Fruit fly (Drosophila melanogaster) whole organism, embryonic: ENCODE results near the gene dome.

Source experiments
- BEAF-32 ChIP-seq: fragments of 200-800 bp; sonication (Bioruptor generic); optimal IDR thresholded peaks from 3 replicates; lab custom pipeline; 2017; ENCODE audit warnings: missing biosample characterization, missing genetic modification characterization, mild to moderate bottlenecking, moderate library complexity, missing genetic modification reagents
- Bgb ChIP-seq: fragments of 200-800 bp; sonication (Bioruptor generic); IDR thresholded peaks from 2 replicates; pipeline ENCODE4 v1.3.6; 2022; ENCODE audit warnings: missing biosample characterization, missing genetic modification characterization; ENCODE audit not compliant: partially characterized antibody
- BtbVII ChIP-seq: fragments of 200-800 bp; sonication (Bioruptor generic); optimal IDR thresholded peaks from 3 replicates; lab custom pipeline; 2017; ENCODE audit warnings: missing biosample characterization, mild to moderate bottlenecking, missing genetic modification characterization
- CG10209 ChIP-seq: fragments of 200-800 bp; sonication (Bioruptor generic); optimal IDR thresholded peaks from 3 replicates; lab custom pipeline; 2017; ENCODE audit warnings: missing biosample characterization, mild to moderate bottlenecking, missing genetic modification characterization, missing genetic modification reagents
- CG13894 ChIP-seq: fragments of 200-800 bp; sonication (Bioruptor generic); optimal IDR thresholded peaks from 3 replicates; lab custom pipeline; 2018; ENCODE audit warnings: missing biosample characterization, mild to moderate bottlenecking, missing genetic modification characterization, moderate library complexity
- CG14014 ChIP-seq: fragments of 200-800 bp; sonication (Bioruptor generic); IDR thresholded peaks from 2 replicates; pipeline ENCODE4 v1.3.6; 2022; ENCODE audit warnings: missing biosample characterization, missing genetic modification characterization
- CG1529 ChIP-seq: fragments of 200-800 bp; sonication (Bioruptor generic); optimal IDR thresholded peaks from 3 replicates; lab custom pipeline; 2018; ENCODE audit warnings: missing biosample characterization, missing genetic modification characterization
- CG1603 ChIP-seq: fragments of 200-800 bp; sonication (Bioruptor generic); optimal IDR thresholded peaks from 2 replicates; lab custom pipeline; 2019; ENCODE audit warnings: missing biosample characterization, mild to moderate bottlenecking, missing genetic modification characterization, moderate library complexity
- CG16813 ChIP-seq: fragments of 200-800 bp; sonication (Bioruptor generic); IDR thresholded peaks from 3 replicates; pipeline ENCODE4 v1.3.6; 2022; ENCODE audit warnings: missing biosample characterization, missing genetic modification characterization; ENCODE audit not compliant: partially characterized antibody
- CG16863 ChIP-seq: fragments of 200-800 bp; sonication (Bioruptor generic); optimal IDR thresholded peaks from 3 replicates; lab custom pipeline; 2016; ENCODE audit warnings: missing biosample characterization, missing genetic modification characterization
- CG17359 ChIP-seq: fragments of 200-800 bp; sonication (Bioruptor generic); optimal IDR thresholded peaks from 3 replicates; lab custom pipeline; 2018; ENCODE audit warnings: missing biosample characterization, mild to moderate bottlenecking, missing genetic modification characterization, moderate library complexity
- CG2202 ChIP-seq: fragments of 200-800 bp; sonication (Bioruptor generic); optimal IDR thresholded peaks from 2 replicates; lab custom pipeline; 2018; ENCODE audit warnings: missing biosample characterization, mild to moderate bottlenecking, missing genetic modification characterization
- CG2678 ChIP-seq: fragments of 200-800 bp; sonication (Bioruptor generic); optimal IDR thresholded peaks from 3 replicates; lab custom pipeline; 2019; ENCODE audit warnings: missing biosample characterization, mild to moderate bottlenecking, missing genetic modification characterization, moderate library complexity
- CG2712 ChIP-seq: fragments of 200-800 bp; optimal IDR thresholded peaks from 3 replicates; lab custom pipeline; 2019; ENCODE audit warnings: missing biosample characterization, mild to moderate bottlenecking, missing genetic modification characterization, moderate library complexity
- CG32772 ChIP-seq: fragments of 200-800 bp; sonication (Bioruptor generic); IDR thresholded peaks from 2 replicates; pipeline ENCODE4 v1.3.6; 2022; ENCODE audit warnings: missing biosample characterization, missing genetic modification characterization
- CG3726 ChIP-seq: fragments of 200-800 bp; sonication (Bioruptor generic); IDR thresholded peaks from 3 replicates; pipeline ENCODE4, ENCODE4 v1.3.6; 2022; ENCODE audit warnings: missing biosample characterization, missing genetic modification characterization
- CG4617 ChIP-seq: fragments of 200-800 bp; sonication (Bioruptor generic); optimal IDR thresholded peaks from 3 replicates; lab custom pipeline; 2016; ENCODE audit warnings: missing biosample characterization, missing genetic modification characterization, borderline replicate concordance
- CG4707 ChIP-seq: fragments of 200-800 bp; sonication (Bioruptor generic); optimal IDR thresholded peaks from 2 replicates; lab custom pipeline; 2018; ENCODE audit warnings: missing biosample characterization, mild to moderate bottlenecking, missing genetic modification characterization, moderate library complexity
- CG5180 ChIP-seq: fragments of 200-800 bp; sonication (Bioruptor generic); optimal IDR thresholded peaks from 3 replicates; lab custom pipeline; 2017; ENCODE audit warnings: missing biosample characterization, missing genetic modification characterization, mild to moderate bottlenecking, moderate library complexity, missing genetic modification reagents
- CG6254 ChIP-seq: fragments of 200-800 bp; sonication (Bioruptor generic); optimal IDR thresholded peaks from 3 replicates; lab custom pipeline; 2017; ENCODE audit warnings: mild to moderate bottlenecking, missing biosample characterization, missing genetic modification reagents, missing genetic modification characterization
- CG7928 ChIP-seq: fragments of 200-800 bp; sonication (Bioruptor generic); optimal IDR thresholded peaks from 2 replicates; lab custom pipeline; 2017; ENCODE audit warnings: missing biosample characterization, mild to moderate bottlenecking, missing genetic modification characterization
- CG7963 ChIP-seq: fragments of 200-800 bp; sonication (Bioruptor generic); IDR thresholded peaks from 3 replicates; pipeline ENCODE4 v1.3.6; 2022; ENCODE audit warnings: missing biosample characterization, missing genetic modification characterization; ENCODE audit not compliant: partially characterized antibody
- Deaf1 ChIP-seq: fragments of 200-800 bp; optimal IDR thresholded peaks from 3 replicates; lab custom pipeline; 2019; ENCODE audit warnings: missing biosample characterization, mild to moderate bottlenecking, missing genetic modification characterization, moderate library complexity
- Dip3 ChIP-seq: fragments of 200-800 bp; sonication (Bioruptor generic); optimal IDR thresholded peaks from 3 replicates; lab custom pipeline; 2016; ENCODE audit warnings: missing biosample characterization, missing genetic modification characterization
- Fer1 ChIP-seq: fragments of 200-800 bp; sonication (Bioruptor generic); optimal IDR thresholded peaks from 2 replicates; lab custom pipeline; 2017; ENCODE audit warnings: missing biosample characterization, mild to moderate bottlenecking, missing genetic modification characterization
- Hand ChIP-seq: fragments of 200-800 bp; sonication (Bioruptor generic); optimal IDR thresholded peaks from 2 replicates; lab custom pipeline; 2017; ENCODE audit warnings: mild to moderate bottlenecking, missing biosample characterization, missing genetic modification reagents, missing genetic modification characterization
- HmgZ ChIP-seq: fragments of 200-800 bp; sonication (Bioruptor generic); optimal IDR thresholded peaks from 2 replicates; lab custom pipeline; 2018; ENCODE audit warnings: missing biosample characterization, mild to moderate bottlenecking, missing genetic modification characterization
- Hr51 ChIP-seq, 2 experiments: fragments of 200-800 bp; sonication (Bioruptor generic); optimal IDR thresholded peaks; 2 replicates in 1 of 2; 3 replicates in 1 of 2; lab custom pipeline; 2016 to 2018; ENCODE audit warnings: missing biosample characterization in 2 of 2, missing genetic modification characterization in 2 of 2, mild to moderate bottlenecking in 1 of 2, moderate library complexity in 1 of 2
- Sin3A ChIP-seq: fragments of >200 bp; optimal IDR thresholded peaks from 2 replicates; lab custom pipeline; 2018
- Sry-β ChIP-seq: fragments of 200-800 bp; sonication (Bioruptor generic); optimal IDR thresholded peaks from 2 replicates; lab custom pipeline; 2018; ENCODE audit warnings: missing biosample characterization, mild to moderate bottlenecking, missing genetic modification characterization, moderate library complexity
- ac ChIP-seq: fragments of 200-800 bp; sonication (Bioruptor generic); optimal IDR thresholded peaks from 3 replicates; lab custom pipeline; 2017; ENCODE audit warnings: missing biosample characterization, mild to moderate bottlenecking, missing genetic modification characterization
- az2 ChIP-seq: fragments of 200-800 bp; sonication (Bioruptor generic); optimal IDR thresholded peaks from 3 replicates; lab custom pipeline; 2016; ENCODE audit warnings: missing biosample characterization, missing genetic modification characterization
- bowl ChIP-seq: fragments of 200-800 bp; sonication (Bioruptor generic); IDR thresholded peaks from 2 replicates; pipeline ENCODE4 v1.3.6; 2022; ENCODE audit warnings: missing biosample characterization, missing genetic modification characterization
- bsh ChIP-seq, 2 experiments: fragments of 200-800 bp; sonication (Bioruptor generic); optimal IDR thresholded peaks; 2 replicates each; lab custom pipeline; 2017 to 2018; ENCODE audit warnings: mild to moderate bottlenecking in 2 of 2, missing biosample characterization in 2 of 2, missing genetic modification characterization in 2 of 2, moderate library complexity in 1 of 2
- chm ChIP-seq: fragments of 200-800 bp; sonication (Bioruptor generic); IDR thresholded peaks from 2 replicates; pipeline ENCODE4 v1.3.6; 2022; ENCODE audit warnings: missing biosample characterization, missing genetic modification characterization
- crp ChIP-seq, 2 experiments: fragments of 200-800 bp; sonication (Bioruptor generic); optimal IDR thresholded peaks; 2 replicates in 1 of 2; 3 replicates in 1 of 2; lab custom pipeline; 2017; ENCODE audit warnings: missing biosample characterization in 2 of 2, missing genetic modification characterization in 2 of 2, mild to moderate bottlenecking in 1 of 2, moderate library complexity in 1 of 2
- da ChIP-seq: fragments of 200-800 bp; sonication (Bioruptor generic); optimal IDR thresholded peaks from 2 replicates; lab custom pipeline; 2016; ENCODE audit warnings: missing biosample characterization, missing genetic modification characterization
- esg ChIP-seq: fragments of 200-800 bp; sonication (Bioruptor generic); conservative IDR thresholded peaks from 2 replicates; pipeline ENCODE4 v1.3.6; 2022; ENCODE audit warnings: missing biosample characterization, missing genetic modification characterization
- ewg ChIP-seq: fragments of 200-800 bp; sonication (Bioruptor generic); optimal IDR thresholded peaks from 3 replicates; lab custom pipeline; 2017; ENCODE audit warnings: mild to moderate bottlenecking, missing biosample characterization, missing genetic modification reagents, missing genetic modification characterization
- gce ChIP-seq: fragments of 200-800 bp; sonication (Bioruptor generic); IDR thresholded peaks from 3 replicates; pipeline ENCODE4 v1.3.6; 2022; ENCODE audit warnings: missing biosample characterization, missing genetic modification characterization
- hbn ChIP-seq: fragments of 200-800 bp; sonication (Bioruptor generic); IDR thresholded peaks from 2 replicates; pipeline ENCODE4 v1.3.6; 2022; ENCODE audit warnings: missing biosample characterization, missing genetic modification characterization; ENCODE audit not compliant: partially characterized antibody
- hth ChIP-seq: fragments of >200 bp; optimal IDR thresholded peaks from 2 replicates; lab custom pipeline; 2017; ENCODE audit warnings: inconsistent platforms
- phol ChIP-seq: fragments of 200-800 bp; sonication (Bioruptor generic); optimal IDR thresholded peaks from 3 replicates; lab custom pipeline; 2018; ENCODE audit warnings: missing biosample characterization, mild to moderate bottlenecking, missing genetic modification characterization, moderate library complexity
- ranshi ChIP-seq: fragments of 200-800 bp; sonication (Bioruptor generic); IDR thresholded peaks from 2 replicates; pipeline ENCODE4 v1.3.6; 2022; ENCODE audit warnings: missing biosample characterization, missing genetic modification characterization
- sna ChIP-seq: fragments of 200-800 bp; sonication (Bioruptor generic); IDR thresholded peaks from 2 replicates; pipeline ENCODE4 v1.3.6; 2022; ENCODE audit warnings: missing biosample characterization, missing genetic modification characterization; ENCODE audit not compliant: partially characterized antibody
- tna ChIP-seq: fragments of 200-800 bp; sonication (Bioruptor generic); IDR thresholded peaks from 2 replicates; pipeline ENCODE4 v1.3.6; 2022; ENCODE audit warnings: missing biosample characterization, missing genetic modification characterization; ENCODE audit not compliant: partially characterized antibody
- wek ChIP-seq: fragments of 200-800 bp; sonication (Bioruptor generic); optimal IDR thresholded peaks from 3 replicates; lab custom pipeline; 2018; ENCODE audit warnings: missing biosample characterization, mild to moderate bottlenecking, missing genetic modification characterization, moderate library complexity

Gene dome

DNA sequence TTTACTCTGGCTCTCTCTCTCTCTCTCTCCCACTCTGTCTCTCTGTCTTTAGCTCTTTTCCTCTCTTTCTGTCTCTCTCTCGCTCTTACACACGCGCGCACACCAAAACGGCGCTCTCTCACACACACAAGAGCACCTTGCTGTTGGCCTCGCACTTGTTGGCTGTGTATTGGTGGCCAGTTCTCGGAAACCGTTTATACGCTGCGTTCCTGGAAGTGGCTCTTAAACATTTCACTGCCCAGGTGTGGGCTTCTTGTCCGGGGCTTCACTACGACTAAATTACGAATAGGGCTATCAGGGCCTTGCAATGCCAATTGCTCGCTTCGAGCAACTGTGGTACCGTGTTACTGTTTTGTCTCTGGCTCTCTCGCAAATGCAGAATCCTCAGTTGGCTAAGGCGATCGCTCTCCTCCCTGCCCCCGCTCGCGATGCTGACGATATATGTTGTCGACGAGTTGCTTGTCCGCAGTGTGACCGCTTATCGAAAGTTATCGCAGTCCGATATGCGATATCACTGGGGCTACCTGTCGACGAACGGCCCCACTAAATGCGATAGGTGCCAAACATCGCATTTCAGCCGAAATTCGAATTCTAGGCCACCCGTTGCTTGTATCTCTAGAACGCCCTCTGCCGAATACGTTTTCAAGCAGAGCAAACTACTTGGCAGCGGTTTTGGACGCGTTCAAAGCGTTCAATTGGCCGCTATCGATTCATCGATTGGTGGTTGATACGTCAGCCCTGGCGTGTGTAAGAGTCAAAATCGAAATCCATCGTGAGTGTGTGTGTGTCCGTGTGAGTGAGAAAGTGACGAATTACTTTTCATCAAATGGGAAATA, at the start of gene dome, which contains the start of gene Ubqn (continued):
- TF ChIP-seq CG10209: no peak
- no peak for TF ChIP-seq bowl (GFP tag; lab: Robert Waterston, UW)
- TF ChIP-seq CG5180 (GFP tag; lab: Kevin White, UChicago): peak; percentile 23
- TF ChIP-seq CG16813 (GFP tag; lab: Robert Waterston, UW): peak; percentile 95
- peak; percentile 2 for TF ChIP-seq wek
- TF ChIP-seq Sin3A: peak; percentile 100
- TF ChIP-seq CG4617 (GFP tag; lab: Kevin White, UChicago): peak; percentile 51
- peak; percentile 13; the same call in 1 of the 2 replicates for TF ChIP-seq CG14014 (GFP tag; lab: Robert Waterston, UW)
- TF ChIP-seq CG3726 (GFP tag; lab: Robert Waterston, UW): no peak
- peak; percentile 27 for TF ChIP-seq ewg (GFP tag; lab: Kevin White, UChicago)
- no peak for TF ChIP-seq CG17359
- no peak for TF ChIP-seq CG4707 (GFP tag; lab: Kevin White, UChicago)
- no peak for TF ChIP-seq da
- peak; percentile 25 for TF ChIP-seq BtbVII
- TF ChIP-seq CG7963 (GFP tag; lab: Robert Waterston, UW): peak; percentile 85
- no peak for TF ChIP-seq CG32772 (GFP tag; lab: Robert Waterston, UW)
- TF ChIP-seq chm (GFP tag; lab: Robert Waterston, UW): peak; percentile 24; the same call in 1 of the 2 replicates
- no peak for TF ChIP-seq CG1529 (GFP tag; lab: Kevin White, UChicago)
- peak; percentile 58 for TF ChIP-seq Sry-β
- peak; percentile 88 for TF ChIP-seq sna
- TF ChIP-seq phol (tag; lab: Kevin White, UChicago): peak; percentile 54
- TF ChIP-seq bsh (GFP tag; optimal IDR thresholded peaks at IDR 0.05; lab: Kevin White, UChicago): peak in 1 of 2 experiments; percentile 25
- TF ChIP-seq CG13894 (tag; lab: Kevin White, UChicago): peak; percentile 33
- TF ChIP-seq gce (GFP tag; lab: Robert Waterston, UW): 0 out of 3 replicates have a peak, but pooled peaks have one; percentile 9
- no peak for TF ChIP-seq CG2202 (tag; lab: Kevin White, UChicago)
- TF ChIP-seq Fer1 (GFP tag; lab: Kevin White, UChicago): peak; percentile 48
- TF ChIP-seq CG6254 (GFP tag; lab: Kevin White, UChicago): no peak
- TF ChIP-seq hth (lab: Kevin White, UChicago): no peak
- TF ChIP-seq CG2712 (tag; lab: Kevin White, UChicago): peak; percentile 37
- TF ChIP-seq ac (GFP tag; lab: Kevin White, UChicago): no peak
- TF ChIP-seq Dip3 (GFP tag; lab: Kevin White, UChicago): peak; percentile 36
- TF ChIP-seq BEAF-32 (GFP tag; lab: Kevin White, UChicago): peak; percentile 98
- TF ChIP-seq CG1603 (tag; lab: Kevin White, UChicago): peak; percentile 79
- peak; percentile 87 for TF ChIP-seq hbn (GFP tag; lab: Robert Waterston, UW)
- TF ChIP-seq tna (GFP tag; lab: Robert Waterston, UW): peak; percentile 88; the same call in 1 of the 2 replicates
- no peak for TF ChIP-seq crp (GFP tag; optimal IDR thresholded peaks at IDR 0.05; lab: Kevin White, UChicago)
- no peak for TF ChIP-seq ranshi (GFP tag; lab: Robert Waterston, UW)
- TF ChIP-seq CG7928: peak; percentile 94
- no peak for TF ChIP-seq esg (GFP tag; lab: Robert Waterston, UW)
- TF ChIP-seq Bgb (GFP tag; lab: Robert Waterston, UW): peak; percentile 88
- no peak for TF ChIP-seq Hr51 (GFP tag; optimal IDR thresholded peaks at IDR 0.05; lab: Kevin White, UChicago)
- TF ChIP-seq az2 (GFP tag; lab: Kevin White, UChicago): no peak
- peak; percentile 32 for TF ChIP-seq Deaf1 (tag; lab: Kevin White, UChicago)
- TF ChIP-seq CG16863 (GFP tag; lab: Kevin White, UChicago): peak; percentile 46
- TF ChIP-seq HmgZ: peak; percentile 10
- TF ChIP-seq CG2678 (tag; lab: Kevin White, UChicago): no peak
- peak; percentile 30 for TF ChIP-seq Hand (GFP tag; lab: Kevin White, UChicago)
